Worm (Caenorhabditis elegans) whole organism, L4 larva: ENCODE results near the gene Y54G2A.38.

ENCODE experiments used
- F44E2.7 ChIP-seq: fragments of 200-800 bp; sonication (Bioruptor generic); IDR thresholded peaks from 2 replicates; pipeline ENCODE4 v2.1.2; 2022; ENCODE audit warnings: missing genetic modification characterization, missing compliant biosample characterization
- Y105C5A.15 ChIP-seq: fragments of 200-800 bp; sonication (Bioruptor generic); IDR thresholded peaks from 2 replicates; pipeline ENCODE4 v1.3.6; 2022; ENCODE audit warnings: missing genetic modification characterization, missing compliant biosample characterization
- aha-1 ChIP-seq: fragments of 150-350 bp; peaks from one replicate; lab custom pipeline; 2014; ENCODE audit warnings: missing biosample characterization, missing genetic modification characterization
- aly-2 ChIP-seq: sonication (generic microtip); optimal IDR thresholded peaks from 2 replicates; lab custom pipeline; 2018; ENCODE audit warnings: missing biosample characterization, missing genetic modification characterization
- cey-2 ChIP-seq: sonication (generic microtip); optimal IDR thresholded peaks from 3 replicates; lab custom pipeline; 2017; ENCODE audit warnings: missing genetic modification characterization, mild to moderate bottlenecking, missing compliant biosample characterization, antibody characterized with exemption, borderline replicate concordance; ENCODE audit not compliant: insufficient read depth
- ctbp-1 ChIP-seq: fragments of 200-800 bp; sonication (Bioruptor generic); IDR thresholded peaks from 2 replicates; pipeline ENCODE4 v1.3.6; 2022; ENCODE audit warnings: missing genetic modification reagents, missing genetic modification characterization, missing compliant biosample characterization
- duxl-1 ChIP-seq: sonication (generic microtip); optimal IDR thresholded peaks from 2 replicates; lab custom pipeline; 2016; ENCODE audit warnings: mild to moderate bottlenecking, missing genetic modification characterization, moderate library complexity, missing compliant biosample characterization; ENCODE audit not compliant: poor library complexity
- dve-1 ChIP-seq: sonication (generic microtip); optimal IDR thresholded peaks from 2 replicates; lab custom pipeline; 2017; ENCODE audit warnings: antibody characterized with exemption, mild to moderate bottlenecking, missing genetic modification characterization, missing compliant biosample characterization; ENCODE audit not compliant: insufficient read depth
- hif-1 ChIP-seq, 2 experiments: sonication (generic microtip); optimal IDR thresholded peaks; 2 replicates each; lab custom pipeline; 2016 to 2017; ENCODE audit warnings: missing compliant biosample characterization in 2 of 2, missing genetic modification characterization in 2 of 2, missing genetic modification reagents in 2 of 2, missing genotype in 2 of 2, mild to moderate bottlenecking in 1 of 2
- hlh-11 ChIP-seq: fragments of 200-800 bp; sonication (Bioruptor generic); optimal IDR thresholded peaks from 2 replicates; lab custom pipeline; 2018; ENCODE audit warnings: mild to moderate bottlenecking, missing genetic modification characterization, missing compliant biosample characterization
- hmg-1.1 ChIP-seq: fragments of 200-800 bp; sonication (Bioruptor generic); IDR thresholded peaks from 2 replicates; pipeline ENCODE4 v1.3.6; 2022; ENCODE audit warnings: missing genetic modification reagents, missing genetic modification characterization, missing compliant biosample characterization
- jun-1 ChIP-seq: fragments of 150-350 bp; optimal IDR thresholded peaks from 2 replicates; lab custom pipeline; 2014; ENCODE audit warnings: missing biosample characterization, missing genetic modification reagents, missing genetic modification characterization
- lim-7 ChIP-seq: fragments of 200-800 bp; sonication (Bioruptor generic); IDR thresholded peaks from 2 replicates; pipeline ENCODE4 v1.3.6; 2022; ENCODE audit warnings: missing genetic modification characterization, missing compliant biosample characterization
- lin-15B ChIP-seq: fragments of 150-350 bp; sonication (generic microtip); optimal IDR thresholded peaks from 3 replicates; lab custom pipeline; 2014; ENCODE audit warnings: missing biosample characterization, missing genetic modification characterization
- lin-29 ChIP-seq: fragments of 200-800 bp; sonication (Bioruptor generic); IDR thresholded peaks from 2 replicates; pipeline ENCODE4 v1.3.6; 2022; ENCODE audit warnings: missing genetic modification reagents, missing genetic modification characterization, missing compliant biosample characterization
- lin-39 ChIP-seq: fragments of 150-350 bp; optimal IDR thresholded peaks from 2 replicates; lab custom pipeline; 2014; ENCODE audit warnings: missing biosample characterization, missing genetic modification reagents, missing genetic modification characterization
- madf-5 ChIP-seq, 2 experiments: fragments of 200-800 bp; sonication (Bioruptor generic); IDR thresholded peaks; 2 replicates each; pipeline ENCODE4 v1.3.6; 2022; ENCODE audit warnings: missing compliant biosample characterization in 2 of 2, missing genetic modification characterization in 2 of 2
- madf-9 ChIP-seq: fragments of 200-800 bp; sonication (Bioruptor generic); conservative IDR thresholded peaks from 2 replicates; pipeline ENCODE4 v1.3.6; 2022; ENCODE audit warnings: missing genetic modification reagents, missing genetic modification characterization, missing compliant biosample characterization
- mdt-29 ChIP-seq: fragments of 200-800 bp; sonication (Bioruptor generic); IDR thresholded peaks from 2 replicates; pipeline ENCODE4 v1.3.6; 2022; ENCODE audit warnings: missing genetic modification reagents, missing genetic modification characterization, missing compliant biosample characterization
- mxl-2 ChIP-seq: fragments of 200-800 bp; sonication (Bioruptor generic); conservative IDR thresholded peaks from 2 replicates; pipeline ENCODE4 v1.3.6; 2022; ENCODE audit warnings: missing genetic modification reagents, missing genetic modification characterization, missing compliant biosample characterization
- nhr-10 ChIP-seq: fragments of 150-350 bp; optimal IDR thresholded peaks from 2 replicates; lab custom pipeline; 2014; ENCODE audit warnings: missing biosample characterization, missing genetic modification characterization
- nhr-111 ChIP-seq: fragments of 200-800 bp; sonication (Bioruptor generic); optimal IDR thresholded peaks from 2 replicates; lab custom pipeline; 2018; ENCODE audit warnings: mild to moderate bottlenecking, missing genetic modification characterization, missing compliant biosample characterization
- nhr-237 ChIP-seq: sonication (generic microtip); optimal IDR thresholded peaks from 2 replicates; lab custom pipeline; 2017; ENCODE audit warnings: missing biosample characterization, missing genetic modification characterization
- nhr-28 ChIP-seq: fragments of 150-350 bp; optimal IDR thresholded peaks from 2 replicates; lab custom pipeline; 2014; ENCODE audit warnings: missing biosample characterization, missing genetic modification characterization
- nhr-41 ChIP-seq: fragments of 200-800 bp; sonication (Bioruptor generic); IDR thresholded peaks from 2 replicates; pipeline ENCODE4 v1.3.6; 2022; ENCODE audit warnings: missing genetic modification reagents, missing genetic modification characterization, missing compliant biosample characterization
- nhr-42 ChIP-seq: fragments of 200-800 bp; sonication (Bioruptor generic); IDR thresholded peaks from 2 replicates; pipeline ENCODE4 v1.3.6; 2022; ENCODE audit warnings: missing genetic modification characterization, missing compliant biosample characterization
- pha-4 ChIP-seq, 2 experiments: fragments of 150-350 bp in 1 of 2; fragments of 200-800 bp in 1 of 2; sonication (Bioruptor generic) in 1 of 2; IDR thresholded peaks in 1 of 2; optimal IDR thresholded peaks in 1 of 2; 2 replicates each; pipeline versions ENCODE4 v1.3.6 to Lab custom; 2014 to 2022; ENCODE audit warnings: missing genetic modification characterization in 2 of 2, missing genetic modification reagents in 2 of 2, missing biosample characterization in 1 of 2, missing compliant biosample characterization in 1 of 2
- rbr-2 ChIP-seq: sonication (generic microtip); optimal IDR thresholded peaks from 2 replicates; lab custom pipeline; 2016; ENCODE audit warnings: missing genotype, missing genetic modification characterization, missing compliant biosample characterization
- saeg-2 ChIP-seq: fragments of 200-800 bp; sonication (Bioruptor generic); IDR thresholded peaks from 2 replicates; pipeline ENCODE4 v1.3.6; 2022; ENCODE audit warnings: missing genetic modification reagents, missing genetic modification characterization, missing compliant biosample characterization
- set-16 ChIP-seq: fragments of 200-800 bp; sonication (Bioruptor generic); IDR thresholded peaks from 2 replicates; pipeline ENCODE4 v1.3.6; 2022; ENCODE audit warnings: missing genetic modification reagents, missing genetic modification characterization, missing compliant biosample characterization
- snpc-1.2 ChIP-seq: fragments of 200-800 bp; sonication (Bioruptor generic); IDR thresholded peaks from 2 replicates; pipeline ENCODE4 v1.3.6; 2022; ENCODE audit warnings: missing genetic modification reagents, missing genetic modification characterization, missing compliant biosample characterization
- tra-1 ChIP-seq: fragments of 200-800 bp; sonication (Bioruptor generic); IDR thresholded peaks from 2 replicates; pipeline ENCODE4 v1.3.6; 2022; ENCODE audit warnings: missing genetic modification reagents, missing genetic modification characterization, missing compliant biosample characterization
- unc-39 ChIP-seq: sonication (generic microtip); optimal IDR thresholded peaks from 2 replicates; lab custom pipeline; 2017; ENCODE audit warnings: missing biosample characterization, missing genetic modification characterization
- unc-62 ChIP-seq, 3 experiments: fragments of 150-350 bp in 1 of 3; sonication (generic microtip); optimal IDR thresholded peaks in 2 of 3; peaks in 1 of 3; 1 replicate in 1 of 3; 2 replicates in 2 of 3; lab custom pipeline; 2014 to 2017; ENCODE audit warnings: missing biosample characterization in 3 of 3, missing genetic modification characterization in 3 of 3, missing genetic modification reagents in 3 of 3, missing genotype in 1 of 3
- zag-1 ChIP-seq: fragments of 150-350 bp; optimal IDR thresholded peaks from 2 replicates; lab custom pipeline; 2014; ENCODE audit warnings: missing biosample characterization, missing genetic modification characterization
- zfp-3 ChIP-seq: fragments of 200-800 bp; sonication (Bioruptor generic); conservative IDR thresholded peaks from 2 replicates; pipeline ENCODE4 v1.3.6; 2022; ENCODE audit warnings: missing genetic modification reagents, missing genetic modification characterization, missing compliant biosample characterization
- zip-11 ChIP-seq: fragments of 200-800 bp; sonication (Bioruptor generic); IDR thresholded peaks from 2 replicates; pipeline ENCODE4 v1.3.6; 2022; ENCODE audit warnings: missing genetic modification characterization, missing compliant biosample characterization
- zip-2 ChIP-seq: fragments of 150-350 bp; optimal IDR thresholded peaks from 2 replicates; lab custom pipeline; 2014; ENCODE audit warnings: missing biosample characterization, missing genetic modification characterization

The Y54G2A.38 gene

DNA sequence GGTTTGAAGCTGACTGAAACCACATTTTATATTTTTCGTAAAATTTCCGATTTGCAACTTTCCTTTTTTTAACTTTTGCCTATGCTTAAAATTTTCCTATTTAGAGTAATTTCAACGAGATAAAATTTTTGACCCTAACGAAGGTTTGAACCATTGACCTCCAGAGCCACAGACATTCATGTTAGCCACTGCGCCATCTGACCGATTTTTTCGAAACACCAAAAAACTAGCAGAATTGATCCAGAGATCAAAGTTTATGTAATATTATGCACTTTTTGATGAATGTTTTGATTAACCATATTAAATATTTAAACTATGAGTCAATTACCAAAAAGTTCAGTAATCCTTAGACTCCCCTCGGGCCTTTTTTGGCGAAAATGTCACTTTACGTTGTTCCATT, 1.2 kb upstream of the Y54G2A.38 start:
- TF ChIP-seq aha-1 (tag; lab: Kevin White, UChicago) (peak; percentile 59), nhr-111 (GFP tag; lab: Kevin White, UChicago) (no peak), madf-5 (GFP tag; IDR thresholded peaks at IDR 0.05; lab: Robert Waterston, UW) (no peak), unc-62 (GFP tag; optimal IDR thresholded peaks at IDR 0.05 in 1 of 2; lab: Kevin White, UChicago) (peak in 1 of 2 experiments; percentile 66), unc-62 (tag; optimal IDR thresholded peaks at IDR 0.05; lab: Kevin White, UChicago) (no peak)

DNA sequence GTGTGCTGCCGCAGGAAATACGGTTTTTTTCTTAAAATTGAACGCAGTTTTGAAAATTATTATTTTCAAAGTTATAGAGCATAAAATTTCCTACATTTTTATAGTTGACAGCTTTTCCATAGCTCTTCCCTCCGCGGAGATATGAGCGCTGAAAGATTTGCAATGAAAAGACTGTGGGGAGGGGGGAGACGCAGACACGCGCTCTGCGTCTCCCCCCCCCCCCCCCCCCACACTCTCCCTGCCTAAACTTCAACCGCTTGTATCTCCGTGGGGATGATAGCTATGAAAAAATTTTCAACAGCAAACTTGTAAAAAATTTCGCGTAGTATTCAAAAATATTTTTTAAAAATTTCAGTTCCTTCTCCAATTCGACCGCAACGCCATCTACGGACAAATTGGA, 2.2 kb downstream of the Y54G2A.38 start:
- no peak for TF ChIP-seq nhr-237 (tag; lab: Kevin White, UChicago)
- TF ChIP-seq set-16 (GFP tag; lab: Robert Waterston, UW), result peak; percentile 63

DNA sequence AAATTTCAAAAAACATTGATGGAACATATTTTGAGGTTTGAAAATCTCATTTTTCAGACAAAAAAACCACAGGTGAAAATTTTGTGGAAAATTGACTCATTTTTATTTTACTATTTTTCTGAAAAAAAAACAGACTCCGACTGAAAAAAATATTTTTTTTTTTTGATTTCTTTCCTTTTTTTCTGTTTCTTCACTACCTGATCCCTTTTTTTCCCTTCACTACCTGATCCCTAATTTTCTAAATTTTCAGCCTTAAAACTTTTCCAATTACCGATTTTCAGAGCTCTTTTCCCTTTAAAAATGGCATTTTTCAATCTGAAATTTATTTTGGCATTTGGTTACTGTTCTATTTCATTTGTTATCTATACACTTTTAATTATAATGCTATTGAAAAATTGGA, 3.1 kb downstream of the Y54G2A.38 start, which contains the start of gene Y54G2A.77:
Y54G2A.77 (plus strand) TSS at position 301 of the 400 bp plus-strand sequence.
- no peak for TF ChIP-seq unc-39 (tag; lab: Kevin White, UChicago)
- no peak for TF ChIP-seq aly-2 (tag; lab: Kevin White, UChicago)
- TF ChIP-seq lin-29 (GFP tag; lab: Robert Waterston, UW), result no peak
- no peak for TF ChIP-seq madf-9 (GFP tag; lab: Robert Waterston, UW)
- no peak for TF ChIP-seq saeg-2
- no peak for TF ChIP-seq rbr-2 (tag; lab: Kevin White, UChicago)
- TF ChIP-seq zag-1 (tag; lab: Kevin White, UChicago), result no peak
- TF ChIP-seq zip-2 (tag; lab: Kevin White, UChicago), result no peak
- no peak for TF ChIP-seq hif-1 (tag; optimal IDR thresholded peaks at IDR 0.05; lab: Kevin White, UChicago)
- no peak for TF ChIP-seq zip-11 (GFP tag; lab: Robert Waterston, UW)
- no peak for TF ChIP-seq dve-1 (tag; lab: Kevin White, UChicago)
- TF ChIP-seq nhr-111 (GFP tag; lab: Kevin White, UChicago), result no peak
- TF ChIP-seq cey-2 (tag; lab: Kevin White, UChicago), result no peak
- no peak for TF ChIP-seq nhr-28 (tag; lab: Kevin White, UChicago)

DNA sequence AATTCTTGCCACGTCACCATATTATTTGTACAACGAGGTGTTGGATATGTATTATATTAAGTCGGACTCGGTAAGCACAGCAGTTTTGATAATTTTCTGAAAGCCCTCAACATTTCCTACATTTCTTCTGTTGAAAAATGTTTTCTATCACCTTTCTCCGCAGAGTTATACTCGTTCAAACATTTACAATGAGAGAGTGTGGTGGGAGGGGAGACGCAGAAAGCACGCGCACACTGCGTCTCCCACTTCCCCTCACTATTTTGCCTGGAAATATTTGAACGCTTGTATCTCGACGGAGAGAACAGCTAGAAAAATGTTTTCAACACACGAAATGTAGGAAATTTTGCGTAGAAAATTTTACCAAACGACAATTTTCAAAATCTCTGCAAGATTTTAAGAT, 4.9 kb downstream of the Y54G2A.38 start:
- TF ChIP-seq set-16 (GFP tag; lab: Robert Waterston, UW) (no peak), mdt-29 (no peak), pha-4 (GFP tag; IDR thresholded peaks at IDR 0.05; lab: Robert Waterston, UW) (0 out of 2 replicates have a peak, but pooled peaks have one; percentile 41), pha-4 (tag; optimal IDR thresholded peaks at IDR 0.05; lab: Kevin White, UChicago) (no peak), hif-1 (tag; optimal IDR thresholded peaks at IDR 0.05; lab: Kevin White, UChicago) (no peak), nhr-41 (no peak), madf-9 (GFP tag; lab: Robert Waterston, UW) (no peak), dve-1 (tag; lab: Kevin White, UChicago) (no peak), snpc-1.2 (GFP tag; lab: Robert Waterston, UW) (peak; percentile 35; the same call in 1 of the 2 replicates), lin-15B (tag; lab: Kevin White, UChicago) (no peak), lim-7 (no peak), lin-39 (no peak), aha-1 (tag; lab: Kevin White, UChicago) (peak; percentile 73), nhr-10 (no peak)

DNA sequence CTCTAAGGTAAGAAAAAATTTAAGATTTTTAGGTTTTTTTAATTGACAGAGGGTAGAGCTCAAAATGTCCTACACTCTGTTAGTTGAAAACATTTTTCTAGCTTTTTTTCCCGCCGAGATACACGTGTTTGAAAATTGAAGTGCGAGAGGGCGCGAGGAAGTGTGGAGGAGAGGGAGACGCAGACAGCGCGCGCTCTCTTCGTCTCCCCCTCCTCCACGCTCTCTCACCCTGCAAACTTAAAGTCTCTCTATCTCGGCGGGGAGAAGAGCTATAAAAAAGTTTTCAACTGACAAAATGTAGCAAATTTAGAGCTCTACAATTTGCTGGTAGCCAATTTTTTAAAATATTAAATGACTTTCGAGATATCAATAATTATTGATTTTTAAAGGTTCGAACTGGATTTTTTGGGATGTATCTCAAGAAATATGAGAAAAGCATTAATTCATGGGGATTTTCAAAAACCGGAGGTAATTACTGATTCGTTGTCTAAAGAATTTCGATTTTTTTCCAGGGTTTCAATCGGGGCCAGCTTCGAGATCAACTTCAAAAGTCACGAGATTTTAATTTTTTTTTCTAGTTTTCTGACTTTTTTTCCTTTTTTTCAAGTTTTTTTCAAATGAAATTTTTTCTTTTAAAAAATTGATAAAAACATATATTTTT, 5.9 kb downstream of the Y54G2A.38 start:
- TF ChIP-seq pha-4 (GFP tag; IDR thresholded peaks at IDR 0.05; lab: Robert Waterston, UW) (peak; percentile 49; the same call in 1 of the 2 replicates), pha-4 (tag; optimal IDR thresholded peaks at IDR 0.05; lab: Kevin White, UChicago) (no peak), mxl-2 (GFP tag; lab: Robert Waterston, UW) (no peak), duxl-1 (tag; lab: Kevin White, UChicago) (peak; percentile 55), zfp-3 (no peak), zip-11 (GFP tag; lab: Robert Waterston, UW) (0 out of 2 replicates have a peak, but pooled peaks have one; percentile 31), nhr-111 (GFP tag; lab: Kevin White, UChicago) (no peak), hmg-1.1 (peak; percentile 40; the same call in 1 of the 2 replicates), Y105C5A.15 (GFP tag; lab: Robert Waterston, UW) (0 out of 2 replicates have a peak, but pooled peaks have one; percentile 32), hif-1 (tag; optimal IDR thresholded peaks at IDR 0.05; lab: Kevin White, UChicago) (peak in 1 of 2 experiments; percentile 48), hlh-11 (no peak), nhr-28 (tag; lab: Kevin White, UChicago) (no peak), nhr-42 (no peak), F44E2.7 (GFP tag; lab: Robert Waterston, UW) (no peak), nhr-41 (peak; percentile 35; the same call in 1 of the 2 replicates), lin-15B (tag; lab: Kevin White, UChicago) (no peak), jun-1 (no peak), unc-62 (GFP tag; optimal IDR thresholded peaks at IDR 0.05 in 1 of 2; lab: Kevin White, UChicago) (peak in 1 of 2 experiments; percentile 24), unc-62 (tag; optimal IDR thresholded peaks at IDR 0.05; lab: Kevin White, UChicago) (no peak), tra-1 (GFP tag; lab: Robert Waterston, UW) (no peak), ctbp-1 (GFP tag; lab: Robert Waterston, UW) (0 out of 2 replicates have a peak, but pooled peaks have one; percentile 56)
